Fruit fly (Drosophila melanogaster): ENCODE measurements around the gene AP-2mu.

Gene AP-2mu

dm6 chr3R:22455335-22455985 is 6.8 kb upstream of the AP-2mu start:
- TF ChIP-seq CG8478 (optimal IDR thresholded peaks at IDR 0.05) = no peak
- TF ChIP-seq CTCF (optimal IDR thresholded peaks at IDR 0.05) = no peak

dm6 chr3R:22456007-22456406 is 6.2 kb upstream of the AP-2mu start:
- TF ChIP-seq CG8478 (optimal IDR thresholded peaks at IDR 0.05) (no peak), CTCF (optimal IDR thresholded peaks at IDR 0.05) (no peak)

- TF ChIP-seq CTCF (optimal IDR thresholded peaks at IDR 0.05) (no peak), CG8478 (optimal IDR thresholded peaks at IDR 0.05) (no peak)
These were observed 2.4 kb downstream of the AP-2mu start, which contains the start of gene CG7054 for dm6 chr3R:22464611-22465113. CG7054 (plus strand) TSS chr3R:22464985.

dm6 chr3R:22465138-22465537 is 2.9 kb downstream of the AP-2mu start:
- TF ChIP-seq CG8478 (optimal IDR thresholded peaks at IDR 0.05) (no peak), CTCF (optimal IDR thresholded peaks at IDR 0.05) (no peak)

dm6 chr3R:22465984-22466530 is 3.8 kb downstream of the AP-2mu start, which contains the start of gene Pebp1:
Pebp1 (plus strand) TSS chr3R:22466034.
- TF ChIP-seq CTCF (optimal IDR thresholded peaks at IDR 0.05) (no peak), CG8478 (optimal IDR thresholded peaks at IDR 0.05) (no peak)

- TF ChIP-seq CG8478 (optimal IDR thresholded peaks at IDR 0.05) = no peak
- TF ChIP-seq CTCF (optimal IDR thresholded peaks at IDR 0.05) = no peak
These were observed 5.8 kb downstream of the AP-2mu start, which contains the start of the genes CG5377 and Nrx-1 for dm6 chr3R:22467939-22468571. CG5377 (minus strand) TSS chr3R:22468157. Nrx-1 (plus strand) TSS chr3R:22468512.

dm6 chr3R:22468829-22469487 is 6.7 kb downstream of the AP-2mu start:
- TF ChIP-seq CG8478 (optimal IDR thresholded peaks at IDR 0.05) (no peak), CTCF (optimal IDR thresholded peaks at IDR 0.05) (no peak)

dm6 chr3R:22470064-22470463 is 7.8 kb downstream of the AP-2mu start:
- TF ChIP-seq CTCF (optimal IDR thresholded peaks at IDR 0.05) (no peak), CG8478 (optimal IDR thresholded peaks at IDR 0.05) (no peak)

- TF ChIP-seq CTCF (optimal IDR thresholded peaks at IDR 0.05) (no peak), CG8478 (optimal IDR thresholded peaks at IDR 0.05) (no peak)
These were observed 21.3 kb downstream of the AP-2mu start for dm6 chr3R:22483537-22483936.

dm6 chr3R:22487037-22487492 is 24.8 kb downstream of the AP-2mu start, which contains the start of gene Pfdn5:
Pfdn5 (plus strand) TSS chr3R:22487039.
- TF ChIP-seq CG8478 (optimal IDR thresholded peaks at IDR 0.05) (no peak), CTCF (optimal IDR thresholded peaks at IDR 0.05) (peak in 1 of 2 experiments; percentile 41)

dm6 chr3R:22488855-22489254 is 26.6 kb downstream of the AP-2mu start, which contains the start of gene CG5376:
CG5376 (minus strand) TSS chr3R:22488955.
- no peak for TF ChIP-seq CTCF (optimal IDR thresholded peaks at IDR 0.05)
- TF ChIP-seq CG8478 (optimal IDR thresholded peaks at IDR 0.05) = no peak

dm6 chr3R:22491088-22491879 is 29.0 kb downstream of the AP-2mu start, which contains the start of the genes CCT1 and tHMG1:
CCT1 (minus strand) TSS chr3R:22491439.
tHMG1 (plus strand) TSS chr3R:22491829.
- TF ChIP-seq CTCF (optimal IDR thresholded peaks at IDR 0.05) (no peak), CG8478 (optimal IDR thresholded peaks at IDR 0.05) (no peak)

dm6 chr3R:22492767-22493166 is 30.5 kb downstream of the AP-2mu start, which contains the start of gene tHMG2:
tHMG2 (plus strand) TSS chr3R:22492953.
- no peak for TF ChIP-seq CG8478 (optimal IDR thresholded peaks at IDR 0.05)
- no peak for TF ChIP-seq CTCF (optimal IDR thresholded peaks at IDR 0.05)
